Fruit fly (Drosophila melanogaster) whole organism, wandering third instar larva: ENCODE results near the gene GstD8.

ENCODE experiments used
- CrebA ChIP-seq: fragments of 200-800 bp; sonication (Bioruptor generic); optimal IDR thresholded peaks from 2 replicates; lab custom pipeline; 2016; ENCODE audit warnings: missing biosample characterization, mild to moderate bottlenecking, missing genetic modification characterization, borderline replicate concordance
- Dfd ChIP-seq: fragments of >200 bp; optimal IDR thresholded peaks from 2 replicates; lab custom pipeline; 2017; ENCODE audit warnings: missing biosample characterization, missing genetic modification characterization
- Hnf4 ChIP-seq: fragments of 200-800 bp; sonication (Bioruptor generic); optimal IDR thresholded peaks from 2 replicates; lab custom pipeline; 2016; ENCODE audit warnings: missing biosample characterization, mild to moderate bottlenecking, missing genetic modification characterization
- Myc ChIP-seq: fragments of >200 bp; optimal IDR thresholded peaks from 2 replicates; lab custom pipeline; 2017
- fru ChIP-seq: fragments of 200-800 bp; sonication (Bioruptor generic); optimal IDR thresholded peaks from 3 replicates; lab custom pipeline; 2016; ENCODE audit warnings: missing biosample characterization, mild to moderate bottlenecking, missing genetic modification characterization

- TF ChIP-seq CrebA (GFP tag; lab: Kevin White, UChicago) = no peak
- TF ChIP-seq fru (GFP tag; lab: Kevin White, UChicago) = no peak
- TF ChIP-seq Hnf4 (GFP tag; lab: Kevin White, UChicago) = no peak
- TF ChIP-seq Dfd = no peak
- no peak for TF ChIP-seq Myc (lab: Kevin White, UChicago)
These were observed 6.1 kb downstream of the GstD8 start, which contains the start of gene Sol1 for dm6 chr3R:12385949-12386348.
